Fruit fly (Drosophila melanogaster): ENCODE data around the gene CG11696.

The CG11696 gene

dm6 chrX:11548701-11549100 lies 24.8 kb upstream of the CG11696 start (continued):
- TF ChIP-seq phol (tag; optimal IDR thresholded peaks at IDR 0.05): peak; percentile 58
- no peak for TF ChIP-seq CG17385 (GFP tag; optimal IDR thresholded peaks at IDR 0.05)
- TF ChIP-seq ewg (GFP tag; optimal IDR thresholded peaks at IDR 0.05): no peak
- TF ChIP-seq corto (GFP tag; optimal IDR thresholded peaks at IDR 0.05): no peak
- TF ChIP-seq esg (GFP tag; conservative IDR thresholded peaks at IDR 0.05): no peak
- no peak for TF ChIP-seq ems (GFP tag; optimal IDR thresholded peaks at IDR 0.05)
- TF ChIP-seq Rfx (GFP tag; IDR thresholded peaks at IDR 0.05): peak; percentile 37; the same call in 1 of the 2 replicates
- TF ChIP-seq sima (GFP tag; optimal IDR thresholded peaks at IDR 0.05): no peak
- no peak for TF ChIP-seq hkb (optimal IDR thresholded peaks at IDR 0.05)
- peak; percentile 52; the same call in 1 of the 2 replicates for TF ChIP-seq hkb (GFP tag; IDR thresholded peaks at IDR 0.05)
- TF ChIP-seq pnt (GFP tag; optimal IDR thresholded peaks at IDR 0.05): peak; percentile 43
- TF ChIP-seq CG8290 (GFP tag; optimal IDR thresholded peaks at IDR 0.05): no peak
- peak in 1 of 2 experiments; percentile 11 for TF ChIP-seq CG8290 (tag; optimal IDR thresholded peaks at IDR 0.05)
- peak; percentile 31 for TF ChIP-seq Xbp1 (GFP tag; optimal IDR thresholded peaks at IDR 0.05)
- TF ChIP-seq BEAF-32 (GFP tag; optimal IDR thresholded peaks at IDR 0.05): no peak
- no peak for TF ChIP-seq CG33213 (GFP tag; optimal IDR thresholded peaks at IDR 0.05)
- no peak for TF ChIP-seq Tbp (GFP tag; optimal IDR thresholded peaks at IDR 0.05)
- no peak for TF ChIP-seq zen (tag; optimal IDR thresholded peaks at IDR 0.05)
- no peak for TF ChIP-seq CG6654 (GFP tag; optimal IDR thresholded peaks at IDR 0.05)
- TF ChIP-seq CG2875 (GFP tag; optimal IDR thresholded peaks at IDR 0.05): peak; percentile 3
- peak; percentile 54 for TF ChIP-seq az2 (GFP tag; optimal IDR thresholded peaks at IDR 0.05)
- peak; percentile 72 for TF ChIP-seq Ets65A (GFP tag)
- TF ChIP-seq Rx (GFP tag; IDR thresholded peaks at IDR 0.05): peak; percentile 25; the same call in 1 of the 2 replicates
- TF ChIP-seq CG10267 (tag; optimal IDR thresholded peaks at IDR 0.05): peak; percentile 64
- peak; percentile 7 for TF ChIP-seq cato (GFP tag; optimal IDR thresholded peaks at IDR 0.05; ENCODE audit: borderline replicate concordance)
- no peak for TF ChIP-seq CG4617 (GFP tag; optimal IDR thresholded peaks at IDR 0.05; ENCODE audit: borderline replicate concordance)
- TF ChIP-seq CG13424 (tag; optimal IDR thresholded peaks at IDR 0.05): peak; percentile 24
- TF ChIP-seq unpg (GFP tag; optimal IDR thresholded peaks at IDR 0.05): peak; percentile 60
- TF ChIP-seq Adf1 (GFP tag; IDR thresholded peaks at IDR 0.05): no peak
- TF ChIP-seq Awh (GFP tag; IDR thresholded peaks at IDR 0.05): no peak
- TF ChIP-seq CG14710 (tag; optimal IDR thresholded peaks at IDR 0.05): peak; percentile 64
- TF ChIP-seq CG14050 (GFP tag; IDR thresholded peaks at IDR 0.05): no peak
- no peak for TF ChIP-seq CG17186 (GFP tag; optimal IDR thresholded peaks at IDR 0.05)
- no peak for TF ChIP-seq bbx (GFP tag; IDR thresholded peaks at IDR 0.05; ENCODE audit: partially characterized antibody)
- TF ChIP-seq CG14667 (GFP tag; IDR thresholded peaks at IDR 0.05): no peak
- TF ChIP-seq tup (GFP tag; optimal IDR thresholded peaks at IDR 0.05): no peak
- TF ChIP-seq fd96Cb (tag; optimal IDR thresholded peaks at IDR 0.05): peak; percentile 46
- peak; percentile 67 for TF ChIP-seq Blimp-1 (GFP tag; optimal IDR thresholded peaks at IDR 0.05)
- no peak for TF ChIP-seq Dbx (GFP tag; IDR thresholded peaks at IDR 0.05)
- TF ChIP-seq insv (GFP tag; optimal IDR thresholded peaks at IDR 0.05): no peak
- peak; percentile 31 for TF ChIP-seq CG10209 (GFP tag; optimal IDR thresholded peaks at IDR 0.05)
- no peak for TF ChIP-seq NK7.1 (GFP tag; optimal IDR thresholded peaks at IDR 0.05)
- peak; percentile 20; the same call in 1 of the 2 replicates for TF ChIP-seq CG11696 (GFP tag; IDR thresholded peaks at IDR 0.05)
- peak; percentile 56 for TF ChIP-seq CG15601 (tag; optimal IDR thresholded peaks at IDR 0.05)
- peak; percentile 47 for TF ChIP-seq CG7556 (GFP tag; optimal IDR thresholded peaks at IDR 0.05)
- TF ChIP-seq D19A (tag; optimal IDR thresholded peaks at IDR 0.05): peak; percentile 33
- TF ChIP-seq pum (GFP tag; optimal IDR thresholded peaks at IDR 0.05): peak; percentile 36
- no peak for TF ChIP-seq dan (GFP tag; IDR thresholded peaks at IDR 0.05)
- TF ChIP-seq lilli (GFP tag; optimal IDR thresholded peaks at IDR 0.05): peak; percentile 46
- TF ChIP-seq Hsf (GFP tag; optimal IDR thresholded peaks at IDR 0.05): peak; percentile 30
- peak; percentile 36; the same call in 1 of the 2 replicates for TF ChIP-seq ara (GFP tag; IDR thresholded peaks at IDR 0.05)
- no peak for TF ChIP-seq CG3407 (GFP tag; optimal IDR thresholded peaks at IDR 0.05)

Data from whole organism, embryonic.